Worm (Caenorhabditis elegans): Measurements from ENCODE around the gene R10H10.3.

The R10H10.3 gene

DNA sequence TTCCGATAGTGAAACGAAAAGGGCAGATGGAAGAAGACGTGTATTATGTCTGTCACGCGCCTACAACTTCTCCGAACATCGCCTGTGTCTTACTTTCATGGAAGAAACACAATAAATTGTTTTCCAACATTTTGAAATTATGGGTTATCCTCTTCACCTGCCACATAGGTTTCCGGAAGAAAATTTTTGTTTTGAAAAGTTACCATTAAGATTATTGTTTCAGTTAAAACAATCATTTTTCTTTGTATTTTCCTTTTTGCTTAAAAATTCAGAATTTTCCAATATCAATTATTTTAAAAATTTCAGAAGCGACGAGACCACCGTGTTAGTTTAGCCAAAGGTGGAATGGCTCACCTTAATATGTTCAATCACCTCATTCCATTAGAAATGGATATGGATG is 13.7 kb upstream of the R10H10.3 start, which contains the start of gene mask-1:
mask-1 (plus strand) TSS at position 301 of the 400 bp plus-strand sequence.
- TF ChIP-seq unc-62 (GFP tag; optimal IDR thresholded peaks at IDR 0.05 in 1 of 2): no peak
- no peak for TF ChIP-seq unc-62 (tag; optimal IDR thresholded peaks at IDR 0.05)
- TF ChIP-seq mep-1 (tag; optimal IDR thresholded peaks at IDR 0.05): no peak
- TF ChIP-seq set-16 (GFP tag; IDR thresholded peaks at IDR 0.05): no peak
- TF ChIP-seq hmg-1.1 (GFP tag; IDR thresholded peaks at IDR 0.05): no peak
- TF ChIP-seq egl-27 (tag; optimal IDR thresholded peaks at IDR 0.05): no peak
- no peak for TF ChIP-seq D1046.2 (GFP tag; IDR thresholded peaks at IDR 0.05)
- no peak for TF ChIP-seq ctbp-1 (GFP tag; IDR thresholded peaks at IDR 0.05)
- no peak for TF ChIP-seq ceh-32 (tag; optimal IDR thresholded peaks at IDR 0.05; ENCODE audit: poor library complexity)
- no peak for TF ChIP-seq Y5F2A.4 (GFP tag; optimal IDR thresholded peaks at IDR 0.05)
- no peak for TF ChIP-seq nhr-10 (tag; optimal IDR thresholded peaks at IDR 0.05)
- no peak for TF ChIP-seq unc-39 (tag; optimal IDR thresholded peaks at IDR 0.05)

- TF ChIP-seq sdz-12 (GFP tag; optimal IDR thresholded peaks at IDR 0.05) (no peak), php-3 (GFP tag; IDR thresholded peaks at IDR 0.05) (no peak), zip-11 (GFP tag; IDR thresholded peaks at IDR 0.05) (no peak), ZK337.2 (GFP tag; IDR thresholded peaks at IDR 0.05) (no peak), dmd-9 (GFP tag; IDR thresholded peaks at IDR 0.05) (no peak), nhr-42 (GFP tag; IDR thresholded peaks at IDR 0.05) (no peak), nhr-11 (tag; optimal IDR thresholded peaks at IDR 0.05) (peak; percentile 16), lin-38 (GFP tag; IDR thresholded peaks at IDR 0.05) (no peak), gei-8 (GFP tag; optimal IDR thresholded peaks at IDR 0.05) (no peak), pqm-1 (tag; optimal IDR thresholded peaks at IDR 0.05) (no peak), ztf-11 (tag; optimal IDR thresholded peaks at IDR 0.05) (no peak), ceh-62 (tag; optimal IDR thresholded peaks at IDR 0.05) (no peak), madf-5 (GFP tag; IDR thresholded peaks at IDR 0.05) (no peak), nhr-237 (tag; optimal IDR thresholded peaks at IDR 0.05) (no peak), zfp-3 (GFP tag; conservative IDR thresholded peaks at IDR 0.05) (no peak), daf-16 (GFP tag; optimal IDR thresholded peaks at IDR 0.05) (peak in 1 of 2 experiments; percentile 29), daf-16 (tag; optimal IDR thresholded peaks at IDR 0.05) (peak; percentile 44), dve-1 (tag; optimal IDR thresholded peaks at IDR 0.05; ENCODE audit: insufficient read depth) (peak; percentile 67), ceh-20 (GFP tag; IDR thresholded peaks at IDR 0.05) (peak; percentile 62; the same call in 1 of the 2 replicates), dmd-6 (GFP tag; IDR thresholded peaks at IDR 0.05) (peak; percentile 51), dpl-1 (GFP tag; optimal IDR thresholded peaks at IDR 0.05) (peak; percentile 51), snpc-1.2 (GFP tag; IDR thresholded peaks at IDR 0.05) (no peak), nhr-10 (tag; optimal IDR thresholded peaks at IDR 0.05) (no peak), lim-7 (GFP tag; IDR thresholded peaks at IDR 0.05) (no peak), lin-15B (tag; optimal IDR thresholded peaks at IDR 0.05) (no peak), nhr-111 (GFP tag; optimal IDR thresholded peaks at IDR 0.05) (no peak), F26F4.8 (GFP tag; conservative IDR thresholded peaks at IDR 0.05) (0 out of 2 replicates have a peak, but pooled peaks have one; percentile 4), lir-3 (tag; optimal IDR thresholded peaks at IDR 0.05) (no peak), nhr-48 (tag; optimal IDR thresholded peaks at IDR 0.05) (peak; percentile 64), F49E8.2 (tag; optimal IDR thresholded peaks at IDR 0.05; ENCODE audit: borderline replicate concordance) (no peak), set-16 (GFP tag; IDR thresholded peaks at IDR 0.05) (no peak), lin-13 (GFP tag; optimal IDR thresholded peaks at IDR 0.05) (peak; percentile 42), snpc-4 (tag; optimal IDR thresholded peaks at IDR 0.05) (no peak), hif-1 (tag; optimal IDR thresholded peaks at IDR 0.05) (peak in 1 of 2 experiments; percentile 52), unc-39 (tag; optimal IDR thresholded peaks at IDR 0.05) (no peak), aha-1 (tag) (peak; percentile 98), nhr-102 (tag; optimal IDR thresholded peaks at IDR 0.05) (no peak), unc-62 (GFP tag; optimal IDR thresholded peaks at IDR 0.05 in 1 of 2) (peak in 1 of 2 experiments; percentile 96), unc-62 (tag; optimal IDR thresholded peaks at IDR 0.05) (no peak), attf-4 (tag; optimal IDR thresholded peaks at IDR 0.05) (no peak), hlh-11 (tag; optimal IDR thresholded peaks at IDR 0.05) (peak; percentile 82), ces-1 (GFP tag; optimal IDR thresholded peaks at IDR 0.05) (no peak), ceh-82 (tag; optimal IDR thresholded peaks at IDR 0.05) (no peak)
Measured at ce11 chrIV:10380626-10381025, 7.7 kb upstream of the R10H10.3 start.

Data from whole organism, L4 larva.